Fruit fly (Drosophila melanogaster): Measurements from ENCODE around the gene CG31674.
A peak's percentile ranks its signal among the peaks of the same experiment; 100 is the strongest.

The CG31674 gene

dm6 chr2L:20799991-20800897 is 30.8 kb upstream of the CG31674 start (continued):
- peak; percentile 52 for TF ChIP-seq Vsx1 (GFP tag; optimal IDR thresholded peaks at IDR 0.05)
- peak; percentile 76 for TF ChIP-seq maf-S (GFP tag; optimal IDR thresholded peaks at IDR 0.05)
- peak; percentile 51; the same call in 1 of the 2 replicates for TF ChIP-seq CG4360 (GFP tag; IDR thresholded peaks at IDR 0.05)
- peak; percentile 54 for TF ChIP-seq CG6765 (GFP tag; optimal IDR thresholded peaks at IDR 0.05)
- peak; percentile 70 for TF ChIP-seq CG14441 (GFP tag; IDR thresholded peaks at IDR 0.05)
- TF ChIP-seq CG1024 (GFP tag; IDR thresholded peaks at IDR 0.05) = no peak
- no peak for TF ChIP-seq pan (optimal IDR thresholded peaks at IDR 0.05)
- peak in 1 of 2 experiments; percentile 77 for TF ChIP-seq pan (GFP tag; optimal IDR thresholded peaks at IDR 0.05 in 1 of 2, IDR thresholded peaks at IDR 0.05 in 1 of 2)
- peak; percentile 71; the same call in 2 of the 3 replicates for TF ChIP-seq CG7357 (GFP tag; IDR thresholded peaks at IDR 0.05)
- peak; percentile 81 for TF ChIP-seq CG6689 (GFP tag; IDR thresholded peaks at IDR 0.05)
- TF ChIP-seq Trl (optimal IDR thresholded peaks at IDR 0.05) = peak; percentile 3 to 4
- peak; percentile 82 for TF ChIP-seq Trl (GFP tag; optimal IDR thresholded peaks at IDR 0.05)
- TF ChIP-seq lola (GFP tag; optimal IDR thresholded peaks at IDR 0.05) = peak in 1 of 3 experiments; percentile 59
- TF ChIP-seq Nf-YC (tag; optimal IDR thresholded peaks at IDR 0.05) = peak; percentile 33
- TF ChIP-seq grn (GFP tag; optimal IDR thresholded peaks at IDR 0.05) = peak; percentile 66
- peak; percentile 14 for TF ChIP-seq HmgD (GFP tag; optimal IDR thresholded peaks at IDR 0.05)
- peak; percentile 79 for TF ChIP-seq CG16815 (GFP tag; optimal IDR thresholded peaks at IDR 0.05)
- TF ChIP-seq Atf6 (GFP tag; IDR thresholded peaks at IDR 0.05) = peak; percentile 83
- TF ChIP-seq CG13123 (GFP tag; optimal IDR thresholded peaks at IDR 0.05) = peak; percentile 48
- TF ChIP-seq CG11696 (GFP tag; IDR thresholded peaks at IDR 0.05) = no peak
- TF ChIP-seq tgo (GFP tag; IDR thresholded peaks at IDR 0.05) = peak; percentile 75
- TF ChIP-seq CG12391 (tag; optimal IDR thresholded peaks at IDR 0.05) = peak; percentile 77
- TF ChIP-seq ranshi (GFP tag; IDR thresholded peaks at IDR 0.05) = peak; percentile 83
- TF ChIP-seq Adf1 (GFP tag; IDR thresholded peaks at IDR 0.05) = no peak
- TF ChIP-seq CG9215 (GFP tag; IDR thresholded peaks at IDR 0.05) = no peak; the same call in 1 of the 2 replicates
- no peak for TF ChIP-seq CG33557 (GFP tag; optimal IDR thresholded peaks at IDR 0.05)
- TF ChIP-seq Hr51 (GFP tag; optimal IDR thresholded peaks at IDR 0.05) = peak; percentile 62 to 75
- TF ChIP-seq ewg (GFP tag; optimal IDR thresholded peaks at IDR 0.05) = peak; percentile 26
- peak; percentile 65 for TF ChIP-seq E2f1 (GFP tag; IDR thresholded peaks at IDR 0.05)
- peak; percentile 66 for TF ChIP-seq CG18619 (GFP tag; optimal IDR thresholded peaks at IDR 0.05)
- TF ChIP-seq CG13424 (tag; optimal IDR thresholded peaks at IDR 0.05) = peak; percentile 67
- TF ChIP-seq vfl (GFP tag; optimal IDR thresholded peaks at IDR 0.05) = peak; percentile 69
- peak; percentile 61; the same call in 2 of the 3 replicates for TF ChIP-seq CG11560 (tag; IDR thresholded peaks at IDR 0.05)
- peak; percentile 41 for TF ChIP-seq CG4328 (GFP tag; optimal IDR thresholded peaks at IDR 0.05)
- no peak for TF ChIP-seq h (optimal IDR thresholded peaks at IDR 0.05)
- TF ChIP-seq bowl (GFP tag; IDR thresholded peaks at IDR 0.05) = peak; percentile 9; the same call in 1 of the 2 replicates
- peak; percentile 70 for TF ChIP-seq Atf-2 (GFP tag; optimal IDR thresholded peaks at IDR 0.05)
- TF ChIP-seq fu2 (GFP tag; optimal IDR thresholded peaks at IDR 0.05) = peak; percentile 73
- TF ChIP-seq CG11504 (tag; optimal IDR thresholded peaks at IDR 0.05) = peak; percentile 73
- TF ChIP-seq stc (GFP tag; IDR thresholded peaks at IDR 0.05) = peak; percentile 23; the same call in 1 of the 2 replicates
- peak; percentile 73 for TF ChIP-seq psq (GFP tag; optimal IDR thresholded peaks at IDR 0.05)
- TF ChIP-seq cwo (GFP tag; optimal IDR thresholded peaks at IDR 0.05) = peak; percentile 83
- TF ChIP-seq CG10543 (GFP tag; optimal IDR thresholded peaks at IDR 0.05) = peak; percentile 69
- TF ChIP-seq Asciz (GFP tag; optimal IDR thresholded peaks at IDR 0.05) = peak; percentile 25
- peak; percentile 70 for TF ChIP-seq Xbp1 (GFP tag; optimal IDR thresholded peaks at IDR 0.05)
- no peak for TF ChIP-seq dimm (GFP tag; IDR thresholded peaks at IDR 0.05)
- TF ChIP-seq trem (tag; optimal IDR thresholded peaks at IDR 0.05) = peak; percentile 11
- peak; percentile 65 for TF ChIP-seq Poxn (GFP tag; IDR thresholded peaks at IDR 0.05)
- peak; percentile 78 for TF ChIP-seq CG11456 (GFP tag; IDR thresholded peaks at IDR 0.05)

Measured in whole organism, embryonic.